Worm (Caenorhabditis elegans): ENCODE data around the gene famh-136.
A peak's percentile ranks its signal among the peaks of the same experiment; 100 is the strongest.

The famh-136 gene

ce11 chrIII:8904914-8905665 lies 17.5 kb downstream of the famh-136 start, which contains the start of gene unc-32:
TSS of gene unc-32 (plus strand) at chrIII:8905615.
- TF ChIP-seq unc-55 (GFP tag; optimal IDR thresholded peaks at IDR 0.05) (peak; percentile 70), ztf-1 (GFP tag; conservative IDR thresholded peaks at IDR 0.05) (no peak), sma-9 (GFP tag; optimal IDR thresholded peaks at IDR 0.05) (peak; percentile 16), sma-9 (tag; optimal IDR thresholded peaks at IDR 0.05) (no peak), lsy-2 (tag; optimal IDR thresholded peaks at IDR 0.05) (peak; percentile 34 to 83), C34F6.9 (tag; optimal IDR thresholded peaks at IDR 0.05) (peak; percentile 89), lin-13 (GFP tag; optimal IDR thresholded peaks at IDR 0.05) (peak; percentile 52), zag-1 (tag; optimal IDR thresholded peaks at IDR 0.05) (peak; percentile 83), nhr-129 (tag; optimal IDR thresholded peaks at IDR 0.05) (peak; percentile 62), lin-11 (tag; optimal IDR thresholded peaks at IDR 0.05) (peak; percentile 66), mdl-1 (tag; optimal IDR thresholded peaks at IDR 0.05) (peak in 1 of 2 experiments; percentile 69), fos-1 (tag; optimal IDR thresholded peaks at IDR 0.05) (peak; percentile 6), ztf-4 (tag; optimal IDR thresholded peaks at IDR 0.05) (no peak), sem-4 (tag; optimal IDR thresholded peaks at IDR 0.05) (no peak), crh-2 (tag; optimal IDR thresholded peaks at IDR 0.05) (peak; percentile 94), egl-27 (tag; optimal IDR thresholded peaks at IDR 0.05) (peak; percentile 29), Y55F3AM.14 (GFP tag; optimal IDR thresholded peaks at IDR 0.05) (no peak)

ce11 chrIII:8910139-8910538 lies 22.6 kb downstream of the famh-136 start:
- TF ChIP-seq lin-39 (tag; optimal IDR thresholded peaks at IDR 0.05) (no peak), ztf-1 (GFP tag; conservative IDR thresholded peaks at IDR 0.05) (no peak), nhr-21 (tag; optimal IDR thresholded peaks at IDR 0.05) (no peak), F13H6.1 (tag; optimal IDR thresholded peaks at IDR 0.05) (no peak), unc-55 (GFP tag; optimal IDR thresholded peaks at IDR 0.05) (no peak), fos-1 (tag; optimal IDR thresholded peaks at IDR 0.05) (no peak), elt-1 (tag; optimal IDR thresholded peaks at IDR 0.05) (no peak), ZK546.5 (tag; optimal IDR thresholded peaks at IDR 0.05) (no peak), ztf-4 (tag; optimal IDR thresholded peaks at IDR 0.05) (no peak), nhr-11 (tag; optimal IDR thresholded peaks at IDR 0.05) (no peak), C34F6.9 (tag; optimal IDR thresholded peaks at IDR 0.05) (no peak)

ce11 chrIII:8911598-8912194 lies 24.1 kb downstream of the famh-136 start, which contains the start of gene tpk-1:
TSS of gene tpk-1 (plus strand) at chrIII:8912144.
- TF ChIP-seq zag-1 (tag; optimal IDR thresholded peaks at IDR 0.05) = no peak
- TF ChIP-seq lsy-2 (tag; optimal IDR thresholded peaks at IDR 0.05) = peak in 1 of 2 experiments; percentile 24

- no peak for TF ChIP-seq aly-2 (tag; optimal IDR thresholded peaks at IDR 0.05)
- no peak for TF ChIP-seq nhr-23 (tag; optimal IDR thresholded peaks at IDR 0.05)
- TF ChIP-seq R02D3.7 (tag; optimal IDR thresholded peaks at IDR 0.05) = no peak
- no peak for TF ChIP-seq crh-2 (tag; optimal IDR thresholded peaks at IDR 0.05)
- TF ChIP-seq gmeb-1 (tag; optimal IDR thresholded peaks at IDR 0.05) = no peak
Measured at ce11 chrIII:8913469-8913868, 25.9 kb downstream of the famh-136 start, which contains the start of gene trxr-2. TSS of gene trxr-2 (plus strand) at chrIII:8913769.

- TF ChIP-seq nhr-12 (tag; optimal IDR thresholded peaks at IDR 0.05) (no peak), nhr-11 (tag; optimal IDR thresholded peaks at IDR 0.05) (no peak), sma-9 (GFP tag; optimal IDR thresholded peaks at IDR 0.05) (no peak), sma-9 (tag; optimal IDR thresholded peaks at IDR 0.05) (no peak), blmp-1 (tag; optimal IDR thresholded peaks at IDR 0.05; ENCODE audit: insufficient read depth) (no peak), skn-1 (tag; optimal IDR thresholded peaks at IDR 0.05) (no peak), elt-3 (tag; optimal IDR thresholded peaks at IDR 0.05) (no peak), lin-13 (GFP tag; optimal IDR thresholded peaks at IDR 0.05) (no peak)
Measured at ce11 chrIII:8917879-8918381, 30.4 kb downstream of the famh-136 start, which contains the start of gene cdc-25.3. TSS of gene cdc-25.3 (minus strand) at chrIII:8917929.

Measured in whole organism, L2 larva.